Fruit fly (Drosophila melanogaster) ovary, adult (tissue): Measurements from ENCODE around the gene CG10565.
A peak's percentile ranks its signal among the peaks of the same experiment; 100 is the strongest.

Experiments
- CG17801 ChIP-seq: fragments of 200-800 bp; optimal IDR thresholded peaks from 2 replicates; lab custom pipeline; 2019; ENCODE audit warnings: missing biosample characterization, mild to moderate bottlenecking, missing genetic modification characterization, moderate library complexity; ENCODE audit not compliant: partially characterized antibody

CG10565 gene

dm6 chr3L:21136253-21136652 is at the start of gene CG10565:
TSS of gene CG10565 (minus strand) at chr3L:21136353.
- no peak for TF ChIP-seq CG17801

dm6 chr3L:21185622-21186021 is 49.5 kb upstream of the CG10565 start:
- TF ChIP-seq CG17801, result no peak

- no peak for TF ChIP-seq CG17801
Measured at dm6 chr3L:21176935-21177581, 40.9 kb upstream of the CG10565 start.

- TF ChIP-seq CG17801, result no peak
Measured at dm6 chr3L:21176276-21176934, 40.3 kb upstream of the CG10565 start.

dm6 chr3L:21175531-21176271 is 39.5 kb upstream of the CG10565 start:
- TF ChIP-seq CG17801, result no peak

dm6 chr3L:21174962-21175361 is 38.8 kb upstream of the CG10565 start:
- no peak for TF ChIP-seq CG17801

dm6 chr3L:21172527-21173253 is 36.5 kb upstream of the CG10565 start, which contains the start of the genes chb and AsnS:
TSS of gene chb (plus strand) at chr3L:21172853.
TSS of gene AsnS (plus strand) at chr3L:21173118.
- TF ChIP-seq CG17801, result peak; percentile 93

- TF ChIP-seq CG17801, result peak; percentile 90
Measured at dm6 chr3L:21171905-21172304, 35.8 kb upstream of the CG10565 start, which contains the start of gene Ac78C. TSS of gene Ac78C (minus strand) at chr3L:21171930.

- TF ChIP-seq CG17801, result no peak
Measured at dm6 chr3L:21145841-21146395, 9.8 kb upstream of the CG10565 start.

dm6 chr3L:21135850-21136249 is 303 bp downstream of the CG10565 start:
- TF ChIP-seq CG17801, result peak; percentile 42

- TF ChIP-seq CG17801, result no peak
Measured at dm6 chr3L:21131427-21131826, 4.7 kb downstream of the CG10565 start, which contains the start of gene ICA69. TSS of gene ICA69 (plus strand) at chr3L:21131446.

dm6 chr3L:21130839-21131410 is 5.2 kb downstream of the CG10565 start, which contains the start of gene ko:
TSS of gene ko (minus strand) at chr3L:21131159.
- no peak for TF ChIP-seq CG17801

dm6 chr3L:21129682-21130081 is 6.5 kb downstream of the CG10565 start:
- TF ChIP-seq CG17801, result no peak

dm6 chr3L:21123453-21123852 is 12.7 kb downstream of the CG10565 start, which contains the start of gene CG33284:
TSS of gene CG33284 (plus strand) at chr3L:21123753.
- TF ChIP-seq CG17801, result no peak

dm6 chr3L:21122522-21122923 is 13.6 kb downstream of the CG10565 start:
- TF ChIP-seq CG17801, result no peak

dm6 chr3L:21121353-21121752 is 14.8 kb downstream of the CG10565 start, which contains the start of gene CG43938:
TSS of gene CG43938 (plus strand) at chr3L:21121653.
- TF ChIP-seq CG17801, result no peak
